Worm (Caenorhabditis elegans) whole organism, L4 larva: ENCODE data around the gene srx-137.

Experiments
- F26F4.8 ChIP-seq: fragments of 200-800 bp; sonication (Bioruptor generic); conservative IDR thresholded peaks from 2 replicates; pipeline ENCODE4 v1.3.6; 2022; ENCODE audit warnings: missing genetic modification characterization, missing compliant biosample characterization
- jun-1 ChIP-seq: fragments of 150-350 bp; optimal IDR thresholded peaks from 2 replicates; lab custom pipeline; 2014; ENCODE audit warnings: missing biosample characterization, missing genetic modification reagents, missing genetic modification characterization
- lsy-2 ChIP-seq, 2 experiments: fragments of 150-350 bp in 1 of 2; sonication (generic microtip) in 1 of 2; optimal IDR thresholded peaks; 2 replicates each; lab custom pipeline; 2014 to 2017; ENCODE audit warnings: missing biosample characterization in 2 of 2, missing genetic modification characterization in 2 of 2
- nhr-77 ChIP-seq: fragments of 150-350 bp; optimal IDR thresholded peaks from 2 replicates; lab custom pipeline; 2014; ENCODE audit warnings: missing biosample characterization, missing genetic modification characterization
- snpc-4 ChIP-seq: fragments of 150-350 bp; optimal IDR thresholded peaks from 2 replicates; lab custom pipeline; 2014; ENCODE audit warnings: missing biosample characterization, missing genetic modification characterization
- unc-62 ChIP-seq, 3 experiments: fragments of 150-350 bp in 1 of 3; sonication (generic microtip); optimal IDR thresholded peaks in 2 of 3; peaks in 1 of 3; 1 replicate in 1 of 3; 2 replicates in 2 of 3; lab custom pipeline; 2014 to 2017; ENCODE audit warnings: missing biosample characterization in 3 of 3, missing genetic modification characterization in 3 of 3, missing genetic modification reagents in 3 of 3, missing genotype in 1 of 3
- zip-11 ChIP-seq: fragments of 200-800 bp; sonication (Bioruptor generic); IDR thresholded peaks from 2 replicates; pipeline ENCODE4 v1.3.6; 2022; ENCODE audit warnings: missing genetic modification characterization, missing compliant biosample characterization

- TF ChIP-seq unc-62 (GFP tag; optimal IDR thresholded peaks at IDR 0.05 in 1 of 2; lab: Kevin White, UChicago) (no peak), unc-62 (tag; optimal IDR thresholded peaks at IDR 0.05; lab: Kevin White, UChicago) (no peak), lsy-2 (tag; optimal IDR thresholded peaks at IDR 0.05; lab: Kevin White, UChicago) (no peak), jun-1 (no peak), nhr-77 (tag; lab: Kevin White, UChicago) (no peak), F26F4.8 (no peak), snpc-4 (tag; lab: Kevin White, UChicago) (no peak), zip-11 (GFP tag; lab: Robert Waterston, UW) (no peak)
These were observed 26.9 kb downstream of the srx-137 start, which contains the start of gene spp-12 for ce11 chrV:13889516-13889915.
